Worm (Caenorhabditis elegans): ENCODE results near the gene K06H7.1.

The K06H7.1 gene

DNA sequence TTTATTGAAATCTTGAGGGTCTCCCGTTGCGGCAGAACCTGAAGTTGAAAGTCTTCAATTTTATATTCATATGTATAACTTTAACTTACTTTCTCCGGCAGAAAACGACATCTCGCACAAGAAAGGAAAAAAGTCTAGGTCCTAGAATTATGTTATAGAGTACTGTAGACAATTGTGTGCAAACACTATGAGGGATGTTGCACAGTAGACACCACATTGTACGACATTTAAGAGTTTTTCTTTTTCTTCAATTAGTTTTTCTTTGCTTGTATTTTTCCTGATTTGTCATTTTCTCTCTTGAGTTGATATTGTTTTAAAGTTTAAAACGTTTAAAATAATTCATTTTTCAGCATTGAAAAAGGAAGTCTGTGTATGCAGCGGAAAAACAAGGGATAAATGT lies 13.8 kb upstream of the K06H7.1 start, which contains the start of the genes K06H7.7 and grp-1 (continued):
- TF ChIP-seq aha-1 (tag; optimal IDR thresholded peaks at IDR 0.05) (no peak), hpl-2 (GFP tag; optimal IDR thresholded peaks at IDR 0.05) (no peak), fos-1 (tag; optimal IDR thresholded peaks at IDR 0.05) (peak; percentile 6), nhr-20 (tag; optimal IDR thresholded peaks at IDR 0.05) (peak; percentile 35), lin-35 (GFP tag; optimal IDR thresholded peaks at IDR 0.05) (peak; percentile 75 to 82), lir-3 (tag; optimal IDR thresholded peaks at IDR 0.05; ENCODE audit: poor library complexity) (peak; percentile 63), tlp-1 (tag; optimal IDR thresholded peaks at IDR 0.05) (no peak), efl-3 (GFP tag; optimal IDR thresholded peaks at IDR 0.05) (no peak), nhr-47 (tag; optimal IDR thresholded peaks at IDR 0.05) (peak; percentile 71), fkh-10 (GFP tag; optimal IDR thresholded peaks at IDR 0.05) (no peak)

DNA sequence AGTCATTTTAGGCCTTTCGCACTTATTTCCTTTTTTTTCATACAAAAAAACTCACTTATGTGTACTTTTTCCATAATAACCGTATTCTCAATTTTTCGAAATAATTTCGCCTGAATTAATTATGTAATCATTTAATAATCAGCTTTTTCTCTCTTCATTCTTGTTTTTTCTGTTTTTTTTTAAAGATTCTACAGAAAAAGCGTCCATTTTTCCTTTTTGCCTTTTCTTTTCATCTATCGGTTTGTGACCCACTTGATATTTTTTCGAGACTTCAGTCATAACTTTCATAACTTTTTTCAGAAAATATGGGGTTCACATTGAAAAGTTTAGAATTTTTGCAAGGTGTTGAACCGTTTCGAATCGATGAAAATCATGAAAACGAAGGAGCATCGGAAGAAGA lies 10.9 kb upstream of the K06H7.1 start, which contains the start of gene vms-1:
vms-1 (plus strand) TSS at position 301 of the 400 bp plus-strand sequence.
- TF ChIP-seq aha-1 (tag; optimal IDR thresholded peaks at IDR 0.05), result no peak
- TF ChIP-seq mab-9 (GFP tag; IDR thresholded peaks at IDR 0.05), result no peak
- TF ChIP-seq zag-1 (tag; optimal IDR thresholded peaks at IDR 0.05), result no peak
- TF ChIP-seq vab-15 (tag; optimal IDR thresholded peaks at IDR 0.05), result no peak
- no peak for TF ChIP-seq efl-3 (GFP tag; optimal IDR thresholded peaks at IDR 0.05)
- TF ChIP-seq C16A3.4 (tag; optimal IDR thresholded peaks at IDR 0.05), result no peak
- TF ChIP-seq ama-1 (optimal IDR thresholded peaks at IDR 0.05), result no peak
- TF ChIP-seq egl-13 (tag; optimal IDR thresholded peaks at IDR 0.05), result no peak

DNA sequence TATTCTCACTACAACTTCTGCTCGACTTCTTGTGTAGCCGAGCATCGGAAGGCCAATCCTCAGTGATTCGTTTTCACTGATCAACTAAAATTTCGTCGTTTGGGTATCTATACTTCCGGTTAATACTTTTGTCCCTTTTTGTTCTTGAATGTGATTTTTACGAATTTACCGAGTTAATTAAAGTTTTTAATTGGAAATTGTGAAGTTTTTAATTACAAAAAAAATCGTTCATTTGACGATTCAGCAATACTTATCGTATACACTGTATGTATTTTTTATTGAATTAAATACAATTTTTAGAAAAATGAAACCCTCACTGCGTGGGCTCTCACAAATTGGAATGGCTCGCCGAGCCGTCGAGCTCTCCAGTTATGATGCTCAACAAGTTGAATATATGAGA lies 7.7 kb upstream of the K06H7.1 start, which contains the start of gene idi-1:
idi-1 (plus strand) TSS at position 301 of the 400 bp plus-strand sequence.
- TF ChIP-seq vab-15 (tag; optimal IDR thresholded peaks at IDR 0.05) (no peak), nhr-90 (tag; optimal IDR thresholded peaks at IDR 0.05; ENCODE audit: poor library complexity) (no peak), nhr-71 (tag; optimal IDR thresholded peaks at IDR 0.05) (no peak), swsn-7 (tag; optimal IDR thresholded peaks at IDR 0.05) (no peak)

DNA sequence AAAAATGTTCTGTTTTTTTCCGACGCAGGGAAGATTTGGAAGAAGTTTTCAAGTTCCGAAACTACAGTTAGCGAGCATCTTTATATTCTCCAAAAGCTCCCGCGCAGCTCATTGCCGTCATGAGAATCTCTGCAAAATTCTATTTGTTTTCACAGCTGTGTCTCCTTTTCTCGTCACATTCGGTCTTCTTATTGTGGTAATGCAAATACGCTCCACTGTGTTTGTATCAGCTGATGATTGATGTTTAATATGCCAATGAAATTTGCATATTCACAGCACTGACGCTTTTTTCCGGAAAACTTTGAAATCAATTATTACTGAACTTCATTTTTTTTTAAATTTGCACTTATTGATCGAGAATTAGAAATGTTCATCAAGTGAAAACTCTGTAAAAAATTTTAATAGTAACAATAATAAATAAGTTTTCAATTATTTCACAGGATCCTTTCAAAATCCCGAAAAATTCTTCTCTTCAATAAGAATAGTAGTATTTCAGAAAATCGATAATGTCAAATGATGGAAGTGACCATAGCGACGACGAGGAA lies 6.0 kb upstream of the K06H7.1 start, which contains the start of gene K06H7.2:
K06H7.2 (plus strand) TSS at position 495 of the 545 bp plus-strand sequence.
- TF ChIP-seq lin-39 (tag; optimal IDR thresholded peaks at IDR 0.05) (no peak), fkh-8 (tag; optimal IDR thresholded peaks at IDR 0.05) (peak; percentile 44), snu-23 (GFP tag; optimal IDR thresholded peaks at IDR 0.05) (peak; percentile 53), blmp-1 (tag; optimal IDR thresholded peaks at IDR 0.05) (peak; percentile 38), vab-15 (tag; optimal IDR thresholded peaks at IDR 0.05) (peak; percentile 22), aly-2 (tag; optimal IDR thresholded peaks at IDR 0.05) (no peak), elt-2 (tag; optimal IDR thresholded peaks at IDR 0.05) (no peak), hpl-2 (GFP tag; optimal IDR thresholded peaks at IDR 0.05) (no peak), lir-3 (tag; optimal IDR thresholded peaks at IDR 0.05; ENCODE audit: poor library complexity) (no peak), ceh-82 (tag; optimal IDR thresholded peaks at IDR 0.05) (peak in 1 of 3 experiments; percentile 39), lin-35 (GFP tag; optimal IDR thresholded peaks at IDR 0.05) (peak; percentile 53 to 78), lin-15B (tag; optimal IDR thresholded peaks at IDR 0.05) (peak; percentile 78), rnt-1 (tag; optimal IDR thresholded peaks at IDR 0.05) (peak; percentile 13), swsn-7 (tag; optimal IDR thresholded peaks at IDR 0.05) (peak; percentile 35), tbx-2 (tag; optimal IDR thresholded peaks at IDR 0.05) (peak; percentile 35), C16A3.4 (tag; optimal IDR thresholded peaks at IDR 0.05) (peak; percentile 63), sox-4 (tag; optimal IDR thresholded peaks at IDR 0.05) (no peak), efl-1 (optimal IDR thresholded peaks at IDR 0.05) (peak; percentile 69 to 73), efl-1 (GFP tag; optimal IDR thresholded peaks at IDR 0.05 in 1 of 2) (peak; percentile 66 to 92), C04F5.9 (tag; optimal IDR thresholded peaks at IDR 0.05) (no peak), nhr-20 (tag; optimal IDR thresholded peaks at IDR 0.05) (peak; percentile 50), lin-14 (GFP tag; optimal IDR thresholded peaks at IDR 0.05) (peak; percentile 76), dsc-1 (tag; optimal IDR thresholded peaks at IDR 0.05) (peak; percentile 19), nhr-71 (tag; optimal IDR thresholded peaks at IDR 0.05) (peak; percentile 66), mdl-1 (tag; optimal IDR thresholded peaks at IDR 0.05) (no peak), fkh-10 (GFP tag; optimal IDR thresholded peaks at IDR 0.05) (peak; percentile 30), lin-13 (GFP tag; optimal IDR thresholded peaks at IDR 0.05) (no peak), nhr-85 (tag) (peak; percentile 26), nhr-47 (tag; optimal IDR thresholded peaks at IDR 0.05) (peak; percentile 55), nhr-90 (tag; optimal IDR thresholded peaks at IDR 0.05; ENCODE audit: poor library complexity) (no peak), nhr-77 (tag; optimal IDR thresholded peaks at IDR 0.05) (peak; percentile 63), F16B12.6 (tag; optimal IDR thresholded peaks at IDR 0.05) (peak; percentile 43), C34B4.2 (tag; optimal IDR thresholded peaks at IDR 0.05) (no peak), mef-2 (tag; optimal IDR thresholded peaks at IDR 0.05) (no peak), nhr-237 (tag; optimal IDR thresholded peaks at IDR 0.05) (peak; percentile 57), ces-1 (GFP tag; optimal IDR thresholded peaks at IDR 0.05) (no peak), lsy-2 (tag; optimal IDR thresholded peaks at IDR 0.05) (peak; percentile 67 to 90)

All from whole organism, L1 larva.